Worm (Caenorhabditis elegans) whole organism, late embryonic: ENCODE measurements around the gene nprl-2.
A peak's percentile ranks its signal among the peaks of the same experiment; 100 is the strongest.

ENCODE experiments used
- Y22D7AL.16 ChIP-seq: sonication (generic microtip); optimal IDR thresholded peaks from 2 replicates; lab custom pipeline; 2016; ENCODE audit warnings: missing genetic modification characterization, missing compliant biosample characterization
- ama-1 ChIP-seq: fragments of 150-350 bp; optimal IDR thresholded peaks from 2 replicates; lab custom pipeline; 2014
- ceh-24 ChIP-seq: sonication (generic microtip); optimal IDR thresholded peaks from 2 replicates; lab custom pipeline; 2016; ENCODE audit warnings: mild to moderate bottlenecking, missing genetic modification characterization, missing compliant biosample characterization
- hlh-30 ChIP-seq: sonication (generic microtip); optimal IDR thresholded peaks from 2 replicates; lab custom pipeline; 2017; ENCODE audit warnings: antibody characterized with exemption, missing genetic modification characterization, missing compliant biosample characterization; ENCODE audit not compliant: insufficient read depth
- nfya-1 ChIP-seq: sonication (generic microtip); optimal IDR thresholded peaks from 2 replicates; lab custom pipeline; 2017; ENCODE audit warnings: missing genetic modification characterization, mild to moderate bottlenecking, missing compliant biosample characterization, antibody characterized with exemption, moderate library complexity
- nhr-11 ChIP-seq: fragments of 150-350 bp; optimal IDR thresholded peaks from 2 replicates; lab custom pipeline; 2014; ENCODE audit warnings: missing biosample characterization, missing genetic modification characterization
- sox-4 ChIP-seq: sonication (generic microtip); optimal IDR thresholded peaks from 2 replicates; lab custom pipeline; 2017; ENCODE audit warnings: mild to moderate bottlenecking, missing genetic modification characterization, inconsistent platforms, missing compliant biosample characterization
- zip-5 ChIP-seq: sonication (generic microtip); optimal IDR thresholded peaks from 2 replicates; lab custom pipeline; 2016; ENCODE audit warnings: missing genetic modification characterization, missing compliant biosample characterization

- TF ChIP-seq ama-1 (no peak), nfya-1 (tag; lab: Kevin White, UChicago) (peak; percentile 72), sox-4 (no peak), hlh-30 (no peak), nhr-11 (tag; lab: Kevin White, UChicago) (no peak), zip-5 (no peak), ceh-24 (tag; lab: Kevin White, UChicago) (no peak), Y22D7AL.16 (no peak)
These were observed 45.8 kb upstream of the nprl-2 start for ce11 chrIV:7510829-7511228.
